Worm (Caenorhabditis elegans) whole organism, early embryonic: Measurements from ENCODE around the gene ras-2.
"Not testable (repeated sequence)": the region's sequence is repeated elsewhere in the genome, so short reads cannot be mapped to it uniquely, and the experiment has no call there.

Source experiments
- B0310.2 ChIP-seq: sonication (generic microtip); optimal IDR thresholded peaks from 2 replicates; lab custom pipeline; 2016; ENCODE audit warnings: mild to moderate bottlenecking, missing genetic modification characterization, missing compliant biosample characterization
- F13C5.2 ChIP-seq: sonication (generic microtip); optimal IDR thresholded peaks from 2 replicates; lab custom pipeline; 2017; ENCODE audit warnings: mild to moderate bottlenecking, missing genetic modification characterization, inconsistent platforms, missing compliant biosample characterization
- aly-1 ChIP-seq: sonication (generic microtip); optimal IDR thresholded peaks from 2 replicates; lab custom pipeline; 2016; ENCODE audit warnings: missing genetic modification characterization, missing compliant biosample characterization
- ama-1 ChIP-seq: fragments of 150-350 bp; optimal IDR thresholded peaks from 2 replicates; lab custom pipeline; 2014
- ceh-13 ChIP-seq: fragments of 200-800 bp; sonication (Bioruptor generic); optimal IDR thresholded peaks from 2 replicates; lab custom pipeline; 2018; ENCODE audit warnings: mild to moderate bottlenecking, missing genetic modification characterization, missing compliant biosample characterization
- ceh-36 ChIP-seq: sonication (generic microtip); optimal IDR thresholded peaks from 2 replicates; lab custom pipeline; 2016; ENCODE audit warnings: missing genetic modification characterization, inconsistent platforms, missing compliant biosample characterization
- ets-7 ChIP-seq: sonication (generic microtip); optimal IDR thresholded peaks from 2 replicates; lab custom pipeline; 2016; ENCODE audit warnings: missing genotype, missing genetic modification characterization, missing compliant biosample characterization
- flt-1 ChIP-seq: fragments of 200-800 bp; sonication (Bioruptor generic); IDR thresholded peaks from 2 replicates; pipeline ENCODE4 v1.3.6; 2022; ENCODE audit warnings: missing genetic modification characterization, missing compliant biosample characterization
- hmbx-1 ChIP-seq: sonication (generic microtip); optimal IDR thresholded peaks from 2 replicates; lab custom pipeline; 2016; ENCODE audit warnings: mild to moderate bottlenecking, missing genetic modification characterization, missing compliant biosample characterization
- hmg-4 ChIP-seq: fragments of 200-800 bp; sonication (Bioruptor generic); optimal IDR thresholded peaks from 2 replicates; lab custom pipeline; 2018; ENCODE audit warnings: mild to moderate bottlenecking, missing genetic modification characterization, missing compliant biosample characterization
- hnd-1 ChIP-seq: sonication (generic microtip); optimal IDR thresholded peaks from 2 replicates; lab custom pipeline; 2016; ENCODE audit warnings: missing genetic modification characterization, missing compliant biosample characterization
- pes-1 ChIP-seq: fragments of 200-800 bp; sonication (Bioruptor generic); IDR thresholded peaks from 2 replicates; pipeline ENCODE4 v1.3.6; 2022; ENCODE audit warnings: missing genetic modification reagents, missing genetic modification characterization, missing compliant biosample characterization
- scrt-1 ChIP-seq: fragments of 200-800 bp; sonication (Bioruptor generic); IDR thresholded peaks from 2 replicates; pipeline ENCODE4 v1.3.6; 2022; ENCODE audit warnings: missing genetic modification characterization, missing compliant biosample characterization
- sea-1 ChIP-seq: fragments of 200-800 bp; sonication (Bioruptor generic); conservative IDR thresholded peaks from 2 replicates; pipeline ENCODE4 v1.3.6; 2022; ENCODE audit warnings: missing genetic modification characterization, missing compliant biosample characterization
- tbx-11 ChIP-seq: fragments of 200-800 bp; sonication (Bioruptor generic); IDR thresholded peaks from 2 replicates; pipeline ENCODE4 v1.3.6; 2022; ENCODE audit warnings: missing genetic modification characterization, missing compliant biosample characterization
- tbx-37 ChIP-seq: fragments of 200-800 bp; sonication (Bioruptor generic); conservative IDR thresholded peaks from 2 replicates; pipeline ENCODE4 v1.3.6; 2022; ENCODE audit warnings: missing genetic modification reagents, missing genetic modification characterization, missing compliant biosample characterization
- tra-4 ChIP-seq: sonication (generic microtip); optimal IDR thresholded peaks from 2 replicates; lab custom pipeline; 2017; ENCODE audit warnings: missing genetic modification characterization, missing compliant biosample characterization

Gene ras-2

DNA sequence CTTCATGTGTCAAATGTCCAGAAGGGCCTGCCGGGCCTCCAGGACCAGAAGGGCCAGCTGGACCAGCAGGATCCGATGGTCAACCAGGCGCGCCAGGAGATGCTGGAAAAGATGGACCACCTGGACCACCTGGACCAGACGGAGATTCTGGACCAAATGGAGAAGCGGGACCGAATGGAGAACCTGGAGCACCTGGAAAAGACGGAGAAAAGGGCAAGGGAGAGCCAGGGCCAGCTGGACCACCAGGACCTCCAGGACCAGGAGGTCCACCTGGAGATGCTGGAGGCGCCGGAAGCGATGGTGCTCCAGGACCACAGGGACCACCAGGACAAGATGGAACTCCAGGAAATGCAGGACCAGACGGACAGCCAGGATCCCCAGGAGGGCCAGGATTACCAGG lies 8.8 kb upstream of the ras-2 start:
- no peak for TF ChIP-seq tra-4 (tag; lab: Kevin White, UChicago)
- TF ChIP-seq ceh-13 (GFP tag; lab: Kevin White, UChicago) = no peak
- TF ChIP-seq ama-1 = no peak
- TF ChIP-seq hmg-4 (GFP tag; lab: Kevin White, UChicago) = no peak
- no peak for TF ChIP-seq B0310.2
- no peak for TF ChIP-seq scrt-1 (GFP tag; lab: Robert Waterston, UW)

ce11 chrIII:4748109-4748508 lies 8.2 kb upstream of the ras-2 start, which contains the start of gene col-89:
col-89 (plus strand) TSS chrIII:4748127.
- TF ChIP-seq B0310.2 (no peak), sea-1 (GFP tag; lab: Robert Waterston, UW) (no peak), ceh-13 (GFP tag; lab: Kevin White, UChicago) (no peak)

DNA sequence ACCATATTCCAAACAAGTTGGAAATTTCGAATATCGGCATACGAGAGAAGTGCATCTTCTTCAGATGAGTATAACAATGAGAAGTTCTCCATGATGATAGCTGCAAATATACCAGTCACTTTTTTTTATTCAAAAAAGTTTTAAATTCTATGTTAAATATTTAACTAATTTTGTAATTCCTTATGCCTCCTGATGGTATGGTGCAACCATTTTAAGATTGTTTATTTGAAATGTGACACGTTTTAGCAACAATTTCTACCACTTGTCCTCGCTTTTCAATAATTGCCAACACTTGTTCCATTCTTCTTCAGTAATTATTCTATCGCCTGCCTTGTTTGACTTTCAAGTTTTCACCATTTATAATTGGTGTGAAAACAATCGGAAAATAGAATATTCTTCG lies 6.1 kb upstream of the ras-2 start, which contains the start of gene F17C8.6:
F17C8.6 (minus strand) TSS at position 101 of the 400 bp plus-strand sequence.
- TF ChIP-seq B0310.2 (no peak), tra-4 (tag; lab: Kevin White, UChicago) (no peak), sea-1 (GFP tag; lab: Robert Waterston, UW) (no peak), F13C5.2 (tag; lab: Kevin White, UChicago) (no peak), aly-1 (tag; lab: Kevin White, UChicago) (no peak), tbx-11 (GFP tag; lab: Robert Waterston, UW) (no peak), ama-1 (no peak), ceh-13 (GFP tag; lab: Kevin White, UChicago) (no peak), hmbx-1 (tag; lab: Kevin White, UChicago) (no peak), pes-1 (GFP tag; lab: Robert Waterston, UW) (no peak), scrt-1 (GFP tag; lab: Robert Waterston, UW) (no peak), hnd-1 (tag; lab: Kevin White, UChicago) (no peak), ceh-36 (tag; lab: Kevin White, UChicago) (no peak), hmg-4 (GFP tag; lab: Kevin White, UChicago) (no peak), flt-1 (GFP tag; lab: Robert Waterston, UW) (no peak)

ce11 chrIII:4742620-4743019 lies 2.7 kb upstream of the ras-2 start, which contains the start of gene twk-6:
twk-6 (plus strand) TSS chrIII:4742920.
- TF ChIP-seq B0310.2; ets-7; ceh-13 (GFP tag; lab: Kevin White, UChicago): not testable (repeated sequence)

ce11 chrIII:4740820-4741219 lies 945 bp upstream of the ras-2 start:
- TF ChIP-seq F13C5.2 (tag; lab: Kevin White, UChicago) (no peak), hmbx-1 (tag; lab: Kevin White, UChicago) (no peak), scrt-1 (GFP tag; lab: Robert Waterston, UW) (no peak), tra-4 (tag; lab: Kevin White, UChicago) (no peak), pes-1 (GFP tag; lab: Robert Waterston, UW) (no peak), B0310.2 (no peak), hnd-1 (tag; lab: Kevin White, UChicago) (no peak), tbx-11 (GFP tag; lab: Robert Waterston, UW) (no peak), ets-7 (no peak), ceh-13 (GFP tag; lab: Kevin White, UChicago) (no peak), ama-1 (no peak), ceh-36 (tag; lab: Kevin White, UChicago) (no peak), tbx-37 (no peak), flt-1 (GFP tag; lab: Robert Waterston, UW) (no peak), aly-1 (tag; lab: Kevin White, UChicago) (no peak)

ce11 chrIII:4735443-4735842 lies 4.4 kb downstream of the ras-2 start, which contains the start of gene F17C8.7:
F17C8.7 (plus strand) TSS chrIII:4735743.
- TF ChIP-seq tbx-11 (GFP tag; lab: Robert Waterston, UW) (no peak), ets-7 (no peak), tbx-37 (no peak), hnd-1 (tag; lab: Kevin White, UChicago) (no peak), aly-1 (tag; lab: Kevin White, UChicago) (no peak), ceh-13 (GFP tag; lab: Kevin White, UChicago) (no peak), ceh-36 (tag; lab: Kevin White, UChicago) (no peak), B0310.2 (no peak)

ce11 chrIII:4734056-4734455 lies 5.8 kb downstream of the ras-2 start, which contains the start of gene F17C8.9:
F17C8.9 (plus strand) TSS chrIII:4734356.
- TF ChIP-seq tbx-11 (GFP tag; lab: Robert Waterston, UW) (no peak), tbx-37 (no peak), ceh-13 (GFP tag; lab: Kevin White, UChicago) (no peak), ceh-36 (tag; lab: Kevin White, UChicago) (no peak), B0310.2 (no peak), ets-7 (no peak)

- TF ChIP-seq flt-1 (GFP tag; lab: Robert Waterston, UW) (no peak), hmg-4 (GFP tag; lab: Kevin White, UChicago) (no peak), scrt-1 (GFP tag; lab: Robert Waterston, UW) (no peak), ceh-36 (tag; lab: Kevin White, UChicago) (no peak), tbx-37 (no peak), tra-4 (tag; lab: Kevin White, UChicago) (no peak), aly-1 (tag; lab: Kevin White, UChicago) (no peak), ceh-13 (GFP tag; lab: Kevin White, UChicago) (no peak), hmbx-1 (tag; lab: Kevin White, UChicago) (no peak), B0310.2 (no peak), F13C5.2 (tag; lab: Kevin White, UChicago) (no peak), ama-1 (no peak), tbx-11 (GFP tag; lab: Robert Waterston, UW) (no peak), pes-1 (GFP tag; lab: Robert Waterston, UW) (no peak), hnd-1 (tag; lab: Kevin White, UChicago) (no peak), ets-7 (no peak), sea-1 (GFP tag; lab: Robert Waterston, UW) (no peak)
These were observed 8.4 kb downstream of the ras-2 start, which contains the start of gene F17C8.3 for ce11 chrIII:4731295-4731988. F17C8.3 (plus strand) TSS chrIII:4731938.
